Fruit fly (Drosophila melanogaster) whole organism, pupa: Measurements from ENCODE around the gene CG34001.

Experiments
- CG10348 ChIP-seq: fragments of 200-800 bp; sonication (Bioruptor generic); IDR thresholded peaks from 2 replicates; pipeline ENCODE4 v1.3.6; 2022; ENCODE audit warnings: missing biosample characterization, missing genetic modification characterization
- CG12605 ChIP-seq: fragments of 200-800 bp; sonication (Bioruptor generic); IDR thresholded peaks from 2 replicates; pipeline ENCODE4 v1.3.6; 2022; ENCODE audit warnings: missing biosample characterization, missing genetic modification characterization
- CG13204 ChIP-seq: fragments of 200-800 bp; sonication (Bioruptor generic); optimal IDR thresholded peaks from 2 replicates; lab custom pipeline; 2018; ENCODE audit warnings: missing biosample characterization, mild to moderate bottlenecking, missing genetic modification characterization, moderate library complexity
- CG14655 ChIP-seq: fragments of 200-800 bp; sonication (Bioruptor generic); optimal IDR thresholded peaks from 3 replicates; lab custom pipeline; 2017; ENCODE audit warnings: mild to moderate bottlenecking, missing biosample characterization, missing genetic modification reagents, missing genetic modification characterization
- CG15710 ChIP-seq: fragments of 200-800 bp; sonication (Bioruptor generic); optimal IDR thresholded peaks from 2 replicates; lab custom pipeline; 2018; ENCODE audit warnings: missing biosample characterization, mild to moderate bottlenecking, missing genetic modification characterization, moderate library complexity
- CG17806 ChIP-seq: fragments of 200-800 bp; sonication (Bioruptor generic); optimal IDR thresholded peaks from 2 replicates; lab custom pipeline; 2018; ENCODE audit warnings: missing biosample characterization, mild to moderate bottlenecking, missing genetic modification characterization, moderate library complexity
- CG32121 ChIP-seq: fragments of 200-800 bp; sonication (Bioruptor generic); IDR thresholded peaks from 2 replicates; pipeline ENCODE4 v1.3.6; 2022; ENCODE audit warnings: missing biosample characterization, missing genetic modification characterization
- CG34367 ChIP-seq: fragments of 200-800 bp; sonication (Bioruptor generic); optimal IDR thresholded peaks from 2 replicates; lab custom pipeline; 2018; ENCODE audit warnings: missing biosample characterization, mild to moderate bottlenecking, missing genetic modification characterization
- CG4496 ChIP-seq: fragments of 200-800 bp; sonication (Bioruptor generic); IDR thresholded peaks from 3 replicates; pipeline ENCODE4 v1.3.6; 2022; ENCODE audit warnings: missing biosample characterization, missing genetic modification characterization
- CG8159 ChIP-seq: fragments of 200-800 bp; sonication (Bioruptor generic); optimal IDR thresholded peaks from 3 replicates; lab custom pipeline; 2018; ENCODE audit warnings: missing biosample characterization, mild to moderate bottlenecking, missing genetic modification characterization, moderate library complexity
- CG8301 ChIP-seq: fragments of 200-800 bp; sonication (Bioruptor generic); optimal IDR thresholded peaks from 2 replicates; lab custom pipeline; 2018; ENCODE audit warnings: missing biosample characterization, mild to moderate bottlenecking, missing genetic modification characterization
- CG9948 ChIP-seq: fragments of 200-800 bp; sonication (Bioruptor generic); optimal IDR thresholded peaks from 2 replicates; lab custom pipeline; 2018; ENCODE audit warnings: missing biosample characterization, mild to moderate bottlenecking, missing genetic modification characterization, moderate library complexity
- D1 ChIP-seq: fragments of 200-800 bp; sonication (Bioruptor generic); optimal IDR thresholded peaks from 2 replicates; lab custom pipeline; 2018; ENCODE audit warnings: missing biosample characterization, mild to moderate bottlenecking, missing genetic modification characterization, moderate library complexity
- EcR ChIP-seq: fragments of 200-800 bp; sonication (Bioruptor generic); optimal IDR thresholded peaks from 3 replicates; lab custom pipeline; 2019; ENCODE audit warnings: missing biosample characterization, missing genetic modification characterization, mild to moderate bottlenecking, moderate library complexity, missing genetic modification reagents
- Ets98B ChIP-seq: fragments of 200-800 bp; sonication (Bioruptor generic); IDR thresholded peaks from 2 replicates; pipeline ENCODE4 v1.3.6; 2022; ENCODE audit warnings: missing biosample characterization, missing genetic modification characterization
- Pif1A ChIP-seq: fragments of 200-800 bp; sonication (Bioruptor generic); optimal IDR thresholded peaks from 3 replicates; lab custom pipeline; 2016; ENCODE audit warnings: missing biosample characterization, missing genetic modification characterization
- Pif1B ChIP-seq: fragments of 200-800 bp; sonication (Bioruptor generic); optimal IDR thresholded peaks from 3 replicates; lab custom pipeline; 2016; ENCODE audit warnings: missing biosample characterization, missing genetic modification characterization
- Snoo ChIP-seq: fragments of 200-800 bp; sonication (Bioruptor generic); optimal IDR thresholded peaks from 3 replicates; lab custom pipeline; 2017; ENCODE audit warnings: missing biosample characterization, mild to moderate bottlenecking, missing genetic modification characterization, inconsistent platforms
- fd96Ca ChIP-seq: fragments of 200-800 bp; sonication (Bioruptor generic); IDR thresholded peaks from 3 replicates; pipeline ENCODE4 v1.3.6; 2022; ENCODE audit warnings: missing biosample characterization, missing genetic modification characterization
- gl ChIP-seq: fragments of 200-800 bp; sonication (Bioruptor generic); optimal IDR thresholded peaks from 2 replicates; lab custom pipeline; 2018; ENCODE audit warnings: missing biosample characterization, mild to moderate bottlenecking, missing genetic modification characterization
- rn ChIP-seq: fragments of 200-800 bp; sonication (Bioruptor generic); IDR thresholded peaks from 2 replicates; pipeline ENCODE4 v1.3.6; 2022; ENCODE audit warnings: missing biosample characterization, missing genetic modification characterization

The CG34001 gene

DNA sequence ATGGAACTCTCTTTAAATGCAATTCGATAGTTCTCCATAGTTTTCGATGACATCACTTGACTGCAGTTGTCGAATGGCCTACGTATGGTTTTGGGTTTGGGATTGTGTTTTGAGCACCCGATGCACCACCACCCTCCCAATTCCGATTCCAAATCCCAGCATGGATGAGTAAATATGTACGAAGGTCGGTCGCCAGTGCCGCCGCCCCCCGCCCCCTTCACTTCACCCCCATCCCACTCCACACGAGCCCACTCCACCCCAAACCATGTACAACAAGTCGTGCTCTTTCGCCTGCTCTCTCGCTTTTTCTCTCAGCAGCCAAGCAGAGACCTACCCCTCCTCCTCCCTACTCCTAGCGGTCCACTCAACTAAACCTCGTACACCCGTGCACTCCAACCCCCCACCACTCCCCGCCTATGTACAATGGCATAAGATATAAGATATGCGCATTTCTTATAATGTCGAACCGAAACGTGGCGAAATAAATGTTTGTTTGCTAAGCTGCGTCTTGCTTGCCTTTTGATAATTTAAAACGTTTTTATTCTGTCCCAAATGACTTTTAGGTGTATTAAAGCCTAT lies 49.9 kb downstream of the CG34001 start:
- TF ChIP-seq CG12605 (GFP tag; lab: Robert Waterston, UW) (peak; percentile 47; the same call in 1 of the 2 replicates), CG17806 (tag; lab: Kevin White, UChicago) (no peak), CG15710 (no peak), CG13204 (GFP tag; lab: Kevin White, UChicago) (peak; percentile 58), CG32121 (GFP tag; lab: Robert Waterston, UW) (peak; percentile 59; the same call in 1 of the 2 replicates), EcR (GFP tag; lab: Kevin White, UChicago) (peak; percentile 28), CG9948 (tag; lab: Kevin White, UChicago) (no peak), gl (tag; lab: Kevin White, UChicago) (no peak), CG8159 (tag; lab: Kevin White, UChicago) (no peak), fd96Ca (GFP tag; lab: Robert Waterston, UW) (0 out of 3 replicates have a peak, but pooled peaks have one; percentile 31), CG34367 (tag; lab: Kevin White, UChicago) (no peak), Snoo (tag; lab: Kevin White, UChicago) (no peak), CG8301 (tag; lab: Kevin White, UChicago) (no peak), Ets98B (GFP tag; lab: Robert Waterston, UW) (peak; percentile 35; the same call in 1 of the 2 replicates), CG4496 (GFP tag; lab: Robert Waterston, UW) (peak; percentile 59; the same call in 1 of the 3 replicates)
- TF ChIP-seq, all 21 proteins: peak for 7

DNA sequence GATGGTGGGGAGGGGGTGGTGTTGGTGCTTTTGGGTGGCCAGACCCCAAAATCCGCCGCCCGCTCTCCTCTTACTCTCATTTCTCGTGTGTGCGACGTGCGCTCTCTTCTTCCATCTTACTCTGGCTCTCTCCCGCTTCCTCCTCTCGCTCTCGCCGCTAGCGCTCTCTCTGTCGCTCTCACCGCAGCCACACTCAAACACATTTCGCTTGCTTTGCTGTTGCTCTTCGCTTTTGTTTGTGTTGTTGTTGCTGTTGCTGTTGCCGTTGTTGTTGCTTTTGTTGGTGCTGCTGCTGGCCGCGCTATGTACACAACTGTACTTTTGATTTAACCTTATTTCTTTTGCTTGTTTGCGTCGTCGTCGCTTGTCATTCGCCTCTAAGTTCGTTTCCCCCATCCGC lies 50.9 kb downstream of the CG34001 start:
- TF ChIP-seq CG4496 (GFP tag; lab: Robert Waterston, UW), result peak; percentile 65
- peak; percentile 59; the same call in 1 of the 2 replicates for TF ChIP-seq Ets98B (GFP tag; lab: Robert Waterston, UW)
- no peak for TF ChIP-seq gl (tag; lab: Kevin White, UChicago)
- TF ChIP-seq CG8159 (tag; lab: Kevin White, UChicago), result peak; percentile 2
- TF ChIP-seq Snoo (tag; lab: Kevin White, UChicago), result no peak
- TF ChIP-seq CG10348 (GFP tag; lab: Robert Waterston, UW), result no peak
- TF ChIP-seq CG12605 (GFP tag; lab: Robert Waterston, UW), result peak; percentile 62
- no peak; the same call in 2 of the 3 replicates for TF ChIP-seq fd96Ca (GFP tag; lab: Robert Waterston, UW)
- peak; percentile 44 for TF ChIP-seq CG32121 (GFP tag; lab: Robert Waterston, UW)
- TF ChIP-seq CG34367 (tag; lab: Kevin White, UChicago), result no peak
- no peak for TF ChIP-seq Pif1B
- no peak for TF ChIP-seq CG9948 (tag; lab: Kevin White, UChicago)
- no peak for TF ChIP-seq CG17806 (tag; lab: Kevin White, UChicago)
- peak; percentile 80 for TF ChIP-seq CG13204 (GFP tag; lab: Kevin White, UChicago)
- TF ChIP-seq CG14655, result no peak
- no peak for TF ChIP-seq Pif1A (GFP tag; lab: Kevin White, UChicago)
- no peak for TF ChIP-seq CG15710
- peak; percentile 53 for TF ChIP-seq EcR (GFP tag; lab: Kevin White, UChicago)
- TF ChIP-seq D1 (tag; lab: Kevin White, UChicago), result no peak
- TF ChIP-seq CG8301 (tag; lab: Kevin White, UChicago), result no peak

DNA sequence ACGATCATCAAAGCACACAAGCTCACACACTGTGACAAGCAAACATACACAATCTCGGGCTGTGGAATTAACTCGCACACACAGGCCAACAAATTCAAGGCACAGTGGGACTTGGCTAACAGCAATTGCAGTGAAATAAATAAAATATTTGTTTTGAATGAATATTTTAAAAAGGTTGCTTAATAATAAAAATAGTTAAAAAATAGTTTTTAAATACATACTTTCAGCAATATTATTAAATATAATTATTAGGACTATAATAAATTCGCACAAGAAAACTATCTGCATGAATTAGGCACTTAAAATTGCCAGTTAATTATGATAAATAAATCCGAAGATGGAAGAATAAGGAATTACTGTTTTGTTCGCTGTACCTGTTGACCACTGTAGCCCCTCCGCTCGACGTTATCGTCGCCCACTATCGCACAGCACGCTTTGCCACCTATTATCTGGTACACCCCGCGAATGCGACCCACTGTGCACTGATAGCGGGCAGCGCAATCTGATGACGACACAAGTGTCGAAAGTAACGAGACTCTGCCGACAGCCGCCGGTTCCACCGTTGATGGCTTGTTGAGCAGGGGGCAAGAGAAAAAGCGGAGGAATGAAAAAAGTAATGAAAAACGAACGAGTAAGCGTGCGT lies 52.0 kb downstream of the CG34001 start:
- TF ChIP-seq EcR (GFP tag; lab: Kevin White, UChicago) (no peak), CG8159 (tag; lab: Kevin White, UChicago) (peak; percentile 97), CG8301 (tag; lab: Kevin White, UChicago) (peak; percentile 96), CG4496 (GFP tag; lab: Robert Waterston, UW) (peak; percentile 93), Ets98B (GFP tag; lab: Robert Waterston, UW) (peak; percentile 91), CG12605 (GFP tag; lab: Robert Waterston, UW) (peak; percentile 83), CG15710 (peak; percentile 95), Pif1B (peak; percentile 89), CG10348 (GFP tag; lab: Robert Waterston, UW) (peak; percentile 89), CG17806 (tag; lab: Kevin White, UChicago) (peak; percentile 92), D1 (tag; lab: Kevin White, UChicago) (peak; percentile 96), CG13204 (GFP tag; lab: Kevin White, UChicago) (peak; percentile 88), CG32121 (GFP tag; lab: Robert Waterston, UW) (peak; percentile 97), Snoo (tag; lab: Kevin White, UChicago) (peak; percentile 98), CG9948 (tag; lab: Kevin White, UChicago) (peak; percentile 96), CG14655 (peak; percentile 99), fd96Ca (GFP tag; lab: Robert Waterston, UW) (peak; percentile 91), CG34367 (tag; lab: Kevin White, UChicago) (peak; percentile 90), Pif1A (GFP tag; lab: Kevin White, UChicago) (peak; percentile 87), rn (GFP tag; lab: Robert Waterston, UW) (peak; percentile 82), gl (tag; lab: Kevin White, UChicago) (peak; percentile 55)

DNA sequence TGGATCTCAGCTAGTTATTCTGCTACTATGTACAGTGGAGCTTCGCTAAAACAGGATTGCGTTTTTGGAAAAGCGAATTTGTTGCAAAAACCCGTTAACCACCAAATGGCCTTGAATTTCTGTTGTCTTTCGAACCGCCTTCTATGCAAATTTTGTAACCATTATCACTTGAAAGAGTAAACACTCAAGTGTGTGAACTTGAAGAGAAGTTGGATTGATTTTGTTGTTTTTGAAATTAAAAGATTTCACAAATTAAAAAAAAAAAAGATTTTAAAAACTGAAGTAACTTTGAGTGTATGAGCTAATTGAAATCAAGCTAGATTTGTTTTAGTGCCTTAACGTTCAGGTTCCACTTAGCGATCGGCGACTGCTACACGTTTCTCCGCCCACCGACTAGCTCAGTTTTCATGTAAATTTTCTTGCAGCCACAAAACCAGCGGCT lies 53.0 kb downstream of the CG34001 start:
- TF ChIP-seq CG8159 (tag; lab: Kevin White, UChicago) (peak; percentile 68), CG12605 (GFP tag; lab: Robert Waterston, UW) (peak; percentile 51), CG32121 (GFP tag; lab: Robert Waterston, UW) (peak; percentile 82), Pif1A (GFP tag; lab: Kevin White, UChicago) (peak; percentile 85), CG9948 (tag; lab: Kevin White, UChicago) (peak; percentile 68), CG13204 (GFP tag; lab: Kevin White, UChicago) (no peak), CG15710 (peak; percentile 47), Snoo (tag; lab: Kevin White, UChicago) (peak; percentile 21), Pif1B (peak; percentile 64), Ets98B (GFP tag; lab: Robert Waterston, UW) (peak; percentile 78), fd96Ca (GFP tag; lab: Robert Waterston, UW) (peak; percentile 86), CG17806 (tag; lab: Kevin White, UChicago) (peak; percentile 71), EcR (GFP tag; lab: Kevin White, UChicago) (no peak), rn (GFP tag; lab: Robert Waterston, UW) (peak; percentile 74), CG10348 (GFP tag; lab: Robert Waterston, UW) (peak; percentile 73), gl (tag; lab: Kevin White, UChicago) (no peak), CG14655 (no peak), CG4496 (GFP tag; lab: Robert Waterston, UW) (peak; percentile 86), CG34367 (tag; lab: Kevin White, UChicago) (no peak), CG8301 (tag; lab: Kevin White, UChicago) (peak; percentile 87), D1 (tag; lab: Kevin White, UChicago) (peak; percentile 46)
